Fruit fly (Drosophila melanogaster): Measurements from ENCODE around the gene CG6244.

CG6244 gene

dm6 chr3L:15847655-15848054, 39.5 kb downstream of the CG6244 start (continued):
- no peak for TF ChIP-seq Oaz (GFP tag; IDR thresholded peaks at IDR 0.05)
- TF ChIP-seq CG7357 (GFP tag; IDR thresholded peaks at IDR 0.05), result no peak
- TF ChIP-seq CG9437 (GFP tag; optimal IDR thresholded peaks at IDR 0.05), result no peak
- no peak for TF ChIP-seq CG14667 (GFP tag; IDR thresholded peaks at IDR 0.05)
- TF ChIP-seq ewg (GFP tag; optimal IDR thresholded peaks at IDR 0.05), result no peak
- TF ChIP-seq CG11696 (GFP tag; IDR thresholded peaks at IDR 0.05), result no peak
- TF ChIP-seq CG16813 (GFP tag; IDR thresholded peaks at IDR 0.05; ENCODE audit: partially characterized antibody), result no peak
- TF ChIP-seq GATAe (GFP tag; conservative IDR thresholded peaks at IDR 0.05), result no peak
- peak; percentile 55; the same call in 2 of the 3 replicates for TF ChIP-seq CG17361 (GFP tag; IDR thresholded peaks at IDR 0.05)
- TF ChIP-seq CG3838 (GFP tag; optimal IDR thresholded peaks at IDR 0.05), result no peak
- no peak for TF ChIP-seq tap (tag; optimal IDR thresholded peaks at IDR 0.05)
- peak; percentile 44 for TF ChIP-seq CG15696 (tag; optimal IDR thresholded peaks at IDR 0.05)
- no peak for TF ChIP-seq CG34224 (GFP tag; IDR thresholded peaks at IDR 0.05; ENCODE audit: partially characterized antibody)
- TF ChIP-seq dimm (GFP tag; IDR thresholded peaks at IDR 0.05), result no peak

- no peak for TF ChIP-seq kah (GFP tag; optimal IDR thresholded peaks at IDR 0.05)
- peak; percentile 56 for TF ChIP-seq Hr39 (optimal IDR thresholded peaks at IDR 0.05)
- TF ChIP-seq Ets65A (GFP tag), result peak; percentile 7
- TF ChIP-seq ttk (GFP tag; IDR thresholded peaks at IDR 0.05), result no peak
- TF ChIP-seq slp2 (GFP tag; optimal IDR thresholded peaks at IDR 0.05), result no peak
- TF ChIP-seq CG8089 (GFP tag; optimal IDR thresholded peaks at IDR 0.05), result no peak
Measured at dm6 chr3L:15856035-15856434, 47.9 kb downstream of the CG6244 start.

Measured in whole organism, embryonic.